Worm (Caenorhabditis elegans) whole organism, L1 larva: Measurements from ENCODE around the gene dlc-2.

ENCODE experiments used
- C04F5.9 ChIP-seq: sonication (generic microtip); optimal IDR thresholded peaks from 2 replicates; lab custom pipeline; 2016; ENCODE audit warnings: missing genetic modification characterization, missing compliant biosample characterization
- C34B4.2 ChIP-seq: sonication (generic microtip); optimal IDR thresholded peaks from 2 replicates; lab custom pipeline; 2017; ENCODE audit warnings: mild to moderate bottlenecking, missing genetic modification characterization, missing compliant biosample characterization
- Y116A8C.19 ChIP-seq: sonication (generic microtip); optimal IDR thresholded peaks from 2 replicates; lab custom pipeline; 2016; ENCODE audit warnings: missing compliant biosample characterization, missing genetic modification characterization, borderline replicate concordance
- ama-1 ChIP-seq: fragments of 150-350 bp; optimal IDR thresholded peaks from 2 replicates; lab custom pipeline; 2014
- blmp-1 ChIP-seq: fragments of 150-350 bp; optimal IDR thresholded peaks from 2 replicates; lab custom pipeline; 2014; ENCODE audit warnings: missing biosample characterization, missing genetic modification characterization
- ceh-63 ChIP-seq: fragments of 200-800 bp; sonication (Bioruptor generic); optimal IDR thresholded peaks from 2 replicates; lab custom pipeline; 2018; ENCODE audit warnings: mild to moderate bottlenecking, missing genetic modification characterization, missing compliant biosample characterization
- ceh-8 ChIP-seq: fragments of 200-800 bp; sonication (Bioruptor generic); optimal IDR thresholded peaks from 2 replicates; lab custom pipeline; 2018; ENCODE audit warnings: mild to moderate bottlenecking, missing genetic modification characterization, moderate library complexity, missing compliant biosample characterization
- ceh-82 ChIP-seq, 3 experiments: fragments of 150-350 bp in 1 of 3; sonication (generic microtip) in 2 of 3; optimal IDR thresholded peaks; 2 replicates each; lab custom pipeline; 2014 to 2017; ENCODE audit warnings: missing biosample characterization in 3 of 3, missing genetic modification characterization in 3 of 3
- ces-1 ChIP-seq: fragments of 150-350 bp; optimal IDR thresholded peaks from 2 replicates; lab custom pipeline; 2014; ENCODE audit warnings: missing biosample characterization, missing genetic modification reagents, missing genetic modification characterization
- dpl-1 ChIP-seq, 3 experiments: fragments of 150-350 bp in 2 of 3; sonication (generic microtip) in 1 of 3; optimal IDR thresholded peaks; 2 replicates each; lab custom pipeline; 2014 to 2017; ENCODE audit warnings: missing biosample characterization in 3 of 3, missing genetic modification characterization in 3 of 3, missing genetic modification reagents in 3 of 3
- dsc-1 ChIP-seq: sonication (generic microtip); optimal IDR thresholded peaks from 2 replicates; lab custom pipeline; 2016; ENCODE audit warnings: mild to moderate bottlenecking, missing genetic modification characterization, missing compliant biosample characterization
- efl-1 ChIP-seq, 4 experiments: fragments of 150-350 bp; optimal IDR thresholded peaks in 3 of 4; peaks in 1 of 4; 1 replicate in 1 of 4; 2 replicates in 3 of 4; lab custom pipeline; 2014; ENCODE audit warnings: missing biosample characterization in 2 of 4, missing genetic modification characterization in 2 of 4, missing genetic modification reagents in 2 of 4
- fkh-10 ChIP-seq: sonication (generic microtip); optimal IDR thresholded peaks from 2 replicates; lab custom pipeline; 2017; ENCODE audit warnings: missing biosample characterization, missing genetic modification reagents, missing genetic modification characterization
- fkh-4 ChIP-seq: sonication (generic microtip); optimal IDR thresholded peaks from 2 replicates; lab custom pipeline; 2016; ENCODE audit warnings: missing compliant biosample characterization, missing genetic modification characterization, borderline replicate concordance
- fkh-8 ChIP-seq: sonication (generic microtip); optimal IDR thresholded peaks from 2 replicates; lab custom pipeline; 2016; ENCODE audit warnings: mild to moderate bottlenecking, missing genetic modification characterization, missing compliant biosample characterization
- fos-1 ChIP-seq: fragments of 150-350 bp; optimal IDR thresholded peaks from 2 replicates; lab custom pipeline; 2014; ENCODE audit warnings: missing biosample characterization, missing genetic modification characterization
- hlh-17 ChIP-seq: fragments of 200-800 bp; sonication (Bioruptor generic); optimal IDR thresholded peaks from 2 replicates; lab custom pipeline; 2018; ENCODE audit warnings: missing genetic modification characterization, mild to moderate bottlenecking, missing compliant biosample characterization, moderate library complexity, borderline replicate concordance
- isw-1 ChIP-seq: fragments of 200-800 bp; sonication (Bioruptor generic); IDR thresholded peaks from 2 replicates; pipeline ENCODE4 v1.3.6; 2022; ENCODE audit warnings: missing genetic modification characterization, missing compliant biosample characterization
- jun-1 ChIP-seq: fragments of 150-350 bp; optimal IDR thresholded peaks from 2 replicates; lab custom pipeline; 2014; ENCODE audit warnings: missing biosample characterization, missing genetic modification reagents, missing genetic modification characterization
- lin-13 ChIP-seq: fragments of 150-350 bp; optimal IDR thresholded peaks from 2 replicates; lab custom pipeline; 2014; ENCODE audit warnings: missing biosample characterization, missing genetic modification reagents, missing genetic modification characterization
- lin-14 ChIP-seq: fragments of 200-800 bp; sonication (Bioruptor generic); optimal IDR thresholded peaks from 2 replicates; lab custom pipeline; 2018; ENCODE audit warnings: mild to moderate bottlenecking, missing genetic modification characterization, moderate library complexity, missing compliant biosample characterization
- lin-15B ChIP-seq: fragments of 150-350 bp; sonication (generic microtip); optimal IDR thresholded peaks from 3 replicates; lab custom pipeline; 2014; ENCODE audit warnings: missing biosample characterization, missing genetic modification characterization
- lin-35 ChIP-seq, 2 experiments: fragments of 150-350 bp; optimal IDR thresholded peaks; 2 replicates each; lab custom pipeline; 2014; ENCODE audit warnings: missing biosample characterization in 2 of 2, missing genetic modification characterization in 2 of 2, missing genetic modification reagents in 2 of 2
- mdl-1 ChIP-seq, 2 experiments: fragments of 150-350 bp; optimal IDR thresholded peaks; 2 replicates each; lab custom pipeline; 2014 to 2017; ENCODE audit warnings: missing biosample characterization in 2 of 2, missing genetic modification characterization in 2 of 2, inconsistent platforms in 1 of 2
- mep-1 ChIP-seq: fragments of 150-350 bp; optimal IDR thresholded peaks from 2 replicates; lab custom pipeline; 2014; ENCODE audit warnings: missing biosample characterization, missing genetic modification characterization
- nhr-28 ChIP-seq: fragments of 150-350 bp; optimal IDR thresholded peaks from 2 replicates; lab custom pipeline; 2014; ENCODE audit warnings: missing biosample characterization, missing genetic modification characterization
- nhr-47 ChIP-seq: sonication (generic microtip); optimal IDR thresholded peaks from 2 replicates; lab custom pipeline; 2016; ENCODE audit warnings: mild to moderate bottlenecking, missing genetic modification characterization, moderate library complexity, missing compliant biosample characterization
- nhr-71 ChIP-seq: sonication (generic microtip); optimal IDR thresholded peaks from 2 replicates; lab custom pipeline; 2016; ENCODE audit warnings: mild to moderate bottlenecking, missing genetic modification characterization, moderate library complexity, missing compliant biosample characterization
- nhr-76 ChIP-seq: sonication (generic microtip); optimal IDR thresholded peaks from 2 replicates; lab custom pipeline; 2017; ENCODE audit warnings: missing biosample characterization, missing genetic modification characterization
- nhr-84 ChIP-seq: sonication (generic microtip); optimal IDR thresholded peaks from 2 replicates; lab custom pipeline; 2017; ENCODE audit warnings: missing biosample characterization, missing genetic modification characterization
- snu-23 ChIP-seq: sonication (generic microtip); optimal IDR thresholded peaks from 2 replicates; lab custom pipeline; 2016; ENCODE audit warnings: missing genetic modification characterization, missing compliant biosample characterization
- sox-4 ChIP-seq: sonication (generic microtip); optimal IDR thresholded peaks from 2 replicates; lab custom pipeline; 2016; ENCODE audit warnings: missing genetic modification characterization, missing compliant biosample characterization
- sup-37 ChIP-seq: fragments of 200-800 bp; sonication (Bioruptor generic); optimal IDR thresholded peaks from 2 replicates; lab custom pipeline; 2018; ENCODE audit warnings: mild to moderate bottlenecking, missing genetic modification characterization, missing compliant biosample characterization
- swsn-7 ChIP-seq: sonication (generic microtip); optimal IDR thresholded peaks from 2 replicates; lab custom pipeline; 2016; ENCODE audit warnings: missing genetic modification characterization, missing compliant biosample characterization
- unc-62 ChIP-seq: fragments of 150-350 bp; optimal IDR thresholded peaks from 2 replicates; lab custom pipeline; 2014; ENCODE audit warnings: missing biosample characterization, missing genetic modification reagents, missing genetic modification characterization
- unc-86 ChIP-seq: sonication (generic microtip); optimal IDR thresholded peaks from 2 replicates; lab custom pipeline; 2016; ENCODE audit warnings: missing genetic modification characterization, missing compliant biosample characterization
- unc-98 ChIP-seq: fragments of 200-800 bp; sonication (Bioruptor generic); IDR thresholded peaks from 2 replicates; pipeline ENCODE4 v1.3.6; 2022; ENCODE audit warnings: missing genetic modification characterization, missing compliant biosample characterization
- zag-1 ChIP-seq: fragments of 150-350 bp; optimal IDR thresholded peaks from 2 replicates; lab custom pipeline; 2014; ENCODE audit warnings: missing biosample characterization, missing genetic modification characterization
- zip-4 ChIP-seq: fragments of 200-800 bp; sonication (Bioruptor generic); optimal IDR thresholded peaks from 2 replicates; lab custom pipeline; 2018; ENCODE audit warnings: mild to moderate bottlenecking, missing genetic modification characterization, moderate library complexity, missing compliant biosample characterization
- ztf-11 ChIP-seq, 2 experiments: sonication (generic microtip); optimal IDR thresholded peaks; 2 replicates each; lab custom pipeline; 2016 to 2017; ENCODE audit warnings: missing genetic modification characterization in 2 of 2, missing biosample characterization in 1 of 2, missing compliant biosample characterization in 1 of 2
- ztf-4 ChIP-seq: fragments of 150-350 bp; optimal IDR thresholded peaks from 2 replicates; lab custom pipeline; 2014; ENCODE audit warnings: missing biosample characterization, missing genetic modification characterization

dlc-2 gene

ce11 chrIV:12127838-12128237, 16.5 kb upstream of the dlc-2 start (continued):
- no peak for TF ChIP-seq unc-86 (tag; lab: Kevin White, UChicago)
- no peak for TF ChIP-seq ztf-11 (tag; optimal IDR thresholded peaks at IDR 0.05; lab: Kevin White, UChicago)
- TF ChIP-seq lin-14 (GFP tag; lab: Kevin White, UChicago), result peak; percentile 60
- no peak for TF ChIP-seq sox-4 (tag; lab: Kevin White, UChicago)
- no peak for TF ChIP-seq dpl-1 (GFP tag; optimal IDR thresholded peaks at IDR 0.05; lab: Kevin White, UChicago)

ce11 chrIV:12126740-12127472, 15.5 kb upstream of the dlc-2 start:
- TF ChIP-seq ama-1 (lab: Kevin White, UChicago) (no peak), nhr-47 (tag; lab: Kevin White, UChicago) (peak; percentile 27), lin-35 (GFP tag; optimal IDR thresholded peaks at IDR 0.05; lab: Kevin White, UChicago) (no peak), jun-1 (tag; lab: Kevin White, UChicago) (no peak), ceh-63 (GFP tag; lab: Kevin White, UChicago) (no peak), nhr-71 (tag; lab: Kevin White, UChicago) (peak; percentile 26), lin-13 (GFP tag; lab: Kevin White, UChicago) (no peak), ceh-82 (tag; optimal IDR thresholded peaks at IDR 0.05; lab: Kevin White, UChicago) (no peak), C34B4.2 (tag; lab: Kevin White, UChicago) (no peak), swsn-7 (no peak), fkh-10 (GFP tag; lab: Kevin White, UChicago) (no peak), mep-1 (tag; lab: Kevin White, UChicago) (peak; percentile 2), sup-37 (no peak), fkh-8 (tag; lab: Kevin White, UChicago) (peak; percentile 55), zag-1 (tag; lab: Kevin White, UChicago) (no peak), lin-14 (GFP tag; lab: Kevin White, UChicago) (peak; percentile 51)

- TF ChIP-seq lin-35 (GFP tag; optimal IDR thresholded peaks at IDR 0.05; lab: Kevin White, UChicago) (no peak), hlh-17 (GFP tag; lab: Kevin White, UChicago) (no peak), dsc-1 (tag; lab: Kevin White, UChicago) (no peak), mdl-1 (tag; optimal IDR thresholded peaks at IDR 0.05; lab: Kevin White, UChicago) (no peak), unc-98 (GFP tag; lab: Robert Waterston, UW) (no peak)
Measured at ce11 chrIV:12124314-12125084, 13.1 kb upstream of the dlc-2 start, which contains the start of gene dhhc-6. TSS of gene dhhc-6 (plus strand) at chrIV:12124952.

ce11 chrIV:12122874-12123664, 11.7 kb upstream of the dlc-2 start, which contains the start of gene aly-3:
TSS of gene aly-3 (plus strand) at chrIV:12123282.
- TF ChIP-seq nhr-76 (tag; lab: Kevin White, UChicago) (no peak), isw-1 (GFP tag; lab: Robert Waterston, UW) (no peak), nhr-47 (tag; lab: Kevin White, UChicago) (peak; percentile 8), Y116A8C.19 (tag; lab: Kevin White, UChicago) (no peak), lin-35 (GFP tag; optimal IDR thresholded peaks at IDR 0.05; lab: Kevin White, UChicago) (peak; percentile 21 to 54), ztf-11 (tag; optimal IDR thresholded peaks at IDR 0.05; lab: Kevin White, UChicago) (no peak), ztf-4 (tag; lab: Kevin White, UChicago) (no peak), ces-1 (GFP tag; lab: Kevin White, UChicago) (no peak), ceh-8 (GFP tag; lab: Kevin White, UChicago) (no peak), lin-15B (tag; lab: Kevin White, UChicago) (peak; percentile 6), nhr-28 (no peak), blmp-1 (tag; lab: Kevin White, UChicago) (peak; percentile 19), nhr-84 (no peak), ceh-82 (tag; optimal IDR thresholded peaks at IDR 0.05; lab: Kevin White, UChicago) (peak in 1 of 3 experiments; percentile 29), mdl-1 (tag; optimal IDR thresholded peaks at IDR 0.05; lab: Kevin White, UChicago) (no peak), fos-1 (tag; lab: Kevin White, UChicago) (no peak), zip-4 (GFP tag; lab: Kevin White, UChicago) (no peak), snu-23 (GFP tag; lab: Kevin White, UChicago) (peak; percentile 22), unc-62 (GFP tag; lab: Kevin White, UChicago) (no peak), C04F5.9 (no peak), fkh-4 (tag; lab: Kevin White, UChicago) (no peak), efl-1 (optimal IDR thresholded peaks at IDR 0.05; lab: Kevin White, UChicago) (peak in 1 of 2 experiments; percentile 7), efl-1 (GFP tag; optimal IDR thresholded peaks at IDR 0.05 in 1 of 2; lab: Kevin White, UChicago) (peak in 1 of 2 experiments; percentile 35)
